Worm (Caenorhabditis elegans) whole organism, L4 larva: ENCODE results near the gene F13E6.2.
A peak's percentile ranks its signal among the peaks of the same experiment; 100 is the strongest.

Experiments
- Y48G9A.11 ChIP-seq: fragments of 200-800 bp; sonication (Bioruptor generic); IDR thresholded peaks from 2 replicates; pipeline ENCODE4 v1.3.6; 2022; ENCODE audit warnings: missing genetic modification reagents, missing genetic modification characterization, missing compliant biosample characterization
- aha-1 ChIP-seq: fragments of 150-350 bp; peaks from one replicate; lab custom pipeline; 2014; ENCODE audit warnings: missing biosample characterization, missing genetic modification characterization
- aly-2 ChIP-seq: sonication (generic microtip); optimal IDR thresholded peaks from 2 replicates; lab custom pipeline; 2018; ENCODE audit warnings: missing biosample characterization, missing genetic modification characterization
- ama-1 ChIP-seq: fragments of 150-350 bp; optimal IDR thresholded peaks from 2 replicates; lab custom pipeline; 2014; ENCODE audit warnings: inconsistent platforms, mixed read lengths
- arid-1 ChIP-seq: fragments of 200-800 bp; sonication (Bioruptor generic); conservative IDR thresholded peaks from 2 replicates; pipeline ENCODE4 v1.3.6; 2022; ENCODE audit warnings: missing genetic modification reagents, missing genetic modification characterization, missing compliant biosample characterization
- attf-4 ChIP-seq: sonication (generic microtip); optimal IDR thresholded peaks from 3 replicates; lab custom pipeline; 2017; ENCODE audit warnings: missing biosample characterization, missing genetic modification characterization
- ceh-20 ChIP-seq: fragments of 200-800 bp; sonication (Bioruptor generic); IDR thresholded peaks from 2 replicates; pipeline ENCODE4 v1.3.6; 2022; ENCODE audit warnings: missing genetic modification reagents, missing genetic modification characterization, missing compliant biosample characterization
- ceh-28 ChIP-seq: fragments of 150-350 bp; optimal IDR thresholded peaks from 2 replicates; lab custom pipeline; 2014; ENCODE audit warnings: missing biosample characterization, missing genetic modification reagents, missing genetic modification characterization
- ceh-62 ChIP-seq: sonication (generic microtip); optimal IDR thresholded peaks from 2 replicates; lab custom pipeline; 2017; ENCODE audit warnings: missing biosample characterization, missing genetic modification characterization
- ces-1 ChIP-seq: fragments of 150-350 bp; sonication (generic microtip); optimal IDR thresholded peaks from 4 replicates; lab custom pipeline; 2014; ENCODE audit warnings: missing biosample characterization, missing genetic modification reagents, missing genetic modification characterization
- cey-2 ChIP-seq: sonication (generic microtip); optimal IDR thresholded peaks from 3 replicates; lab custom pipeline; 2017; ENCODE audit warnings: missing genetic modification characterization, mild to moderate bottlenecking, missing compliant biosample characterization, antibody characterized with exemption, borderline replicate concordance; ENCODE audit not compliant: insufficient read depth
- ctbp-1 ChIP-seq: fragments of 200-800 bp; sonication (Bioruptor generic); IDR thresholded peaks from 2 replicates; pipeline ENCODE4 v1.3.6; 2022; ENCODE audit warnings: missing genetic modification reagents, missing genetic modification characterization, missing compliant biosample characterization
- daf-12 ChIP-seq: fragments of 150-350 bp; optimal IDR thresholded peaks from 2 replicates; lab custom pipeline; 2014; ENCODE audit warnings: missing biosample characterization, missing genetic modification reagents, missing genetic modification characterization
- dmd-6 ChIP-seq: fragments of 200-800 bp; sonication (Bioruptor generic); IDR thresholded peaks from 2 replicates; pipeline ENCODE4 v1.3.6; 2022; ENCODE audit warnings: missing genetic modification reagents, missing genetic modification characterization, missing compliant biosample characterization
- dpl-1 ChIP-seq: fragments of 150-350 bp; optimal IDR thresholded peaks from 2 replicates; lab custom pipeline; 2014; ENCODE audit warnings: missing biosample characterization, missing genetic modification reagents, missing genetic modification characterization
- duxl-1 ChIP-seq: sonication (generic microtip); optimal IDR thresholded peaks from 2 replicates; lab custom pipeline; 2016; ENCODE audit warnings: mild to moderate bottlenecking, missing genetic modification characterization, moderate library complexity, missing compliant biosample characterization; ENCODE audit not compliant: poor library complexity
- dve-1 ChIP-seq: sonication (generic microtip); optimal IDR thresholded peaks from 2 replicates; lab custom pipeline; 2017; ENCODE audit warnings: antibody characterized with exemption, mild to moderate bottlenecking, missing genetic modification characterization, missing compliant biosample characterization; ENCODE audit not compliant: insufficient read depth
- egl-27 ChIP-seq: sonication (generic microtip); optimal IDR thresholded peaks from 3 replicates; lab custom pipeline; 2017; ENCODE audit warnings: missing biosample characterization, missing genetic modification reagents, missing genetic modification characterization
- egl-43 ChIP-seq: fragments of 200-800 bp; sonication (Bioruptor generic); IDR thresholded peaks from 2 replicates; pipeline ENCODE4 v1.3.6; 2022; ENCODE audit warnings: missing genetic modification reagents, missing genetic modification characterization, missing compliant biosample characterization
- gei-8 ChIP-seq: fragments of 200-800 bp; sonication (Bioruptor generic); optimal IDR thresholded peaks from 2 replicates; lab custom pipeline; 2018; ENCODE audit warnings: mild to moderate bottlenecking, missing genetic modification characterization, missing compliant biosample characterization
- hif-1 ChIP-seq, 2 experiments: sonication (generic microtip); optimal IDR thresholded peaks; 2 replicates each; lab custom pipeline; 2016 to 2017; ENCODE audit warnings: missing compliant biosample characterization in 2 of 2, missing genetic modification characterization in 2 of 2, missing genetic modification reagents in 2 of 2, missing genotype in 2 of 2, mild to moderate bottlenecking in 1 of 2
- hlh-11 ChIP-seq: fragments of 200-800 bp; sonication (Bioruptor generic); optimal IDR thresholded peaks from 2 replicates; lab custom pipeline; 2018; ENCODE audit warnings: mild to moderate bottlenecking, missing genetic modification characterization, missing compliant biosample characterization
- hmg-1.1 ChIP-seq: fragments of 200-800 bp; sonication (Bioruptor generic); IDR thresholded peaks from 2 replicates; pipeline ENCODE4 v1.3.6; 2022; ENCODE audit warnings: missing genetic modification reagents, missing genetic modification characterization, missing compliant biosample characterization
- jun-1 ChIP-seq: fragments of 150-350 bp; optimal IDR thresholded peaks from 2 replicates; lab custom pipeline; 2014; ENCODE audit warnings: missing biosample characterization, missing genetic modification reagents, missing genetic modification characterization
- lin-1 ChIP-seq: fragments of 200-800 bp; sonication (Bioruptor generic); IDR thresholded peaks from 2 replicates; pipeline ENCODE4 v1.3.6; 2022; ENCODE audit warnings: missing genetic modification reagents, missing genetic modification characterization, missing compliant biosample characterization
- lin-13 ChIP-seq: fragments of 150-350 bp; optimal IDR thresholded peaks from 2 replicates; lab custom pipeline; 2014; ENCODE audit warnings: missing biosample characterization, missing genetic modification reagents, missing genetic modification characterization
- madf-9 ChIP-seq: fragments of 200-800 bp; sonication (Bioruptor generic); conservative IDR thresholded peaks from 2 replicates; pipeline ENCODE4 v1.3.6; 2022; ENCODE audit warnings: missing genetic modification reagents, missing genetic modification characterization, missing compliant biosample characterization
- mdt-29 ChIP-seq: fragments of 200-800 bp; sonication (Bioruptor generic); IDR thresholded peaks from 2 replicates; pipeline ENCODE4 v1.3.6; 2022; ENCODE audit warnings: missing genetic modification reagents, missing genetic modification characterization, missing compliant biosample characterization
- mes-2 ChIP-seq: sonication (generic microtip); optimal IDR thresholded peaks from 2 replicates; lab custom pipeline; 2016; ENCODE audit warnings: missing genotype, mild to moderate bottlenecking, missing genetic modification characterization, missing compliant biosample characterization; ENCODE audit not compliant: poor library complexity, severe bottlenecking
- nhr-102 ChIP-seq: sonication (generic microtip); optimal IDR thresholded peaks from 2 replicates; lab custom pipeline; 2016; ENCODE audit warnings: mild to moderate bottlenecking, missing genetic modification characterization, moderate library complexity, missing compliant biosample characterization
- nhr-111 ChIP-seq: fragments of 200-800 bp; sonication (Bioruptor generic); optimal IDR thresholded peaks from 2 replicates; lab custom pipeline; 2018; ENCODE audit warnings: mild to moderate bottlenecking, missing genetic modification characterization, missing compliant biosample characterization
- nhr-25 ChIP-seq: sonication (generic microtip); optimal IDR thresholded peaks from 2 replicates; lab custom pipeline; 2017; ENCODE audit warnings: missing genetic modification characterization, mild to moderate bottlenecking, missing compliant biosample characterization, antibody characterized with exemption, moderate library complexity, borderline replicate concordance; ENCODE audit not compliant: insufficient read depth
- nhr-28 ChIP-seq: fragments of 150-350 bp; optimal IDR thresholded peaks from 2 replicates; lab custom pipeline; 2014; ENCODE audit warnings: missing biosample characterization, missing genetic modification characterization
- nhr-41 ChIP-seq: fragments of 200-800 bp; sonication (Bioruptor generic); IDR thresholded peaks from 2 replicates; pipeline ENCODE4 v1.3.6; 2022; ENCODE audit warnings: missing genetic modification reagents, missing genetic modification characterization, missing compliant biosample characterization
- nhr-6 ChIP-seq: fragments of 150-350 bp; optimal IDR thresholded peaks from 2 replicates; lab custom pipeline; 2014; ENCODE audit warnings: missing biosample characterization, missing genetic modification characterization
- nhr-77 ChIP-seq: fragments of 150-350 bp; optimal IDR thresholded peaks from 2 replicates; lab custom pipeline; 2014; ENCODE audit warnings: missing biosample characterization, missing genetic modification characterization
- pha-4 ChIP-seq, 2 experiments: fragments of 150-350 bp in 1 of 2; fragments of 200-800 bp in 1 of 2; sonication (Bioruptor generic) in 1 of 2; IDR thresholded peaks in 1 of 2; optimal IDR thresholded peaks in 1 of 2; 2 replicates each; pipeline versions ENCODE4 v1.3.6 to Lab custom; 2014 to 2022; ENCODE audit warnings: missing genetic modification characterization in 2 of 2, missing genetic modification reagents in 2 of 2, missing biosample characterization in 1 of 2, missing compliant biosample characterization in 1 of 2
- rbr-2 ChIP-seq: sonication (generic microtip); optimal IDR thresholded peaks from 2 replicates; lab custom pipeline; 2016; ENCODE audit warnings: missing genotype, missing genetic modification characterization, missing compliant biosample characterization
- sdz-12 ChIP-seq: fragments of 200-800 bp; sonication (Bioruptor generic); optimal IDR thresholded peaks from 2 replicates; lab custom pipeline; 2018; ENCODE audit warnings: mild to moderate bottlenecking, missing genetic modification characterization, missing compliant biosample characterization
- set-16 ChIP-seq: fragments of 200-800 bp; sonication (Bioruptor generic); IDR thresholded peaks from 2 replicates; pipeline ENCODE4 v1.3.6; 2022; ENCODE audit warnings: missing genetic modification reagents, missing genetic modification characterization, missing compliant biosample characterization
- spr-1 ChIP-seq: sonication (generic microtip); optimal IDR thresholded peaks from 2 replicates; lab custom pipeline; 2016; ENCODE audit warnings: mild to moderate bottlenecking, missing genetic modification characterization, missing compliant biosample characterization
- spr-3 ChIP-seq: fragments of 200-800 bp; sonication (Bioruptor generic); optimal IDR thresholded peaks from 2 replicates; lab custom pipeline; 2018; ENCODE audit warnings: mild to moderate bottlenecking, missing genetic modification characterization, missing compliant biosample characterization
- tag-97 ChIP-seq: fragments of 200-800 bp; sonication (Bioruptor generic); IDR thresholded peaks from 2 replicates; pipeline ENCODE4 v1.3.6; 2022; ENCODE audit warnings: missing genetic modification characterization, missing compliant biosample characterization
- unc-62 ChIP-seq, 3 experiments: fragments of 150-350 bp in 1 of 3; sonication (generic microtip); optimal IDR thresholded peaks in 2 of 3; peaks in 1 of 3; 1 replicate in 1 of 3; 2 replicates in 2 of 3; lab custom pipeline; 2014 to 2017; ENCODE audit warnings: missing biosample characterization in 3 of 3, missing genetic modification characterization in 3 of 3, missing genetic modification reagents in 3 of 3, missing genotype in 1 of 3
- vab-7 ChIP-seq: fragments of 200-800 bp; sonication (Bioruptor generic); IDR thresholded peaks from 2 replicates; pipeline ENCODE4 v1.3.6; 2022; ENCODE audit warnings: missing genetic modification reagents, missing genetic modification characterization, missing compliant biosample characterization
- zag-1 ChIP-seq: fragments of 150-350 bp; optimal IDR thresholded peaks from 2 replicates; lab custom pipeline; 2014; ENCODE audit warnings: missing biosample characterization, missing genetic modification characterization
- zfp-3 ChIP-seq: fragments of 200-800 bp; sonication (Bioruptor generic); conservative IDR thresholded peaks from 2 replicates; pipeline ENCODE4 v1.3.6; 2022; ENCODE audit warnings: missing genetic modification reagents, missing genetic modification characterization, missing compliant biosample characterization
- zip-2 ChIP-seq: fragments of 150-350 bp; optimal IDR thresholded peaks from 2 replicates; lab custom pipeline; 2014; ENCODE audit warnings: missing biosample characterization, missing genetic modification characterization

Gene F13E6.2

DNA sequence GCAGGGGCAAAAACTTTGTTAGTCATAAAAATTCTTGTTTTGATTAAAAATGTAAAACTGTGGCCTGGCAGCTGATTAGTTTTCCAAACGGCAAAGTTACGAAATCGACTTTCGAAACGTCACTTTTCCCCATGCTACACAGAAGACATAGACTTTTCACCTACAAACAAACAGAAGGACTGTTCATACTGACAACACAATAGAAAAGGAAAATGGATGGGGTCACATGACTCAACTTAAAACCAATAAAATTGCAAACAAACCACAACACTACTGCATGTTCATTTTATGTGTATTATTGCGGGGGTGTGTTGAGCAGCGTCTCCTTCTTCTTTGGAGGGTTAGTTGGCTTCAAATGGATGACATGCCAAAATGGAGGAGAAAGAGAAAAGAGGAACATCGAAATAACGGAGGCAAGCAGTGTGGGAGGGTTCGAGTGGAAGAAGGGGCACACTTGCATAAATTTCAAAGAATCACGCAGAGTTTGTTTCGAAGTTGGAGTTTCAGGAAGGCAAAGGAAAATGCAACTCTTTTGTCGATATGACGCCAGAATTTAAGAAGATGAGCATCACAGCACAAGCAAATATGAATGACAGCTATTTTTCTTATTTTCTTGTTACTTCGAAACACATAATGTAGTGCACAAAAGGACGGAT lies 4.1 kb upstream of the F13E6.2 start:
- TF ChIP-seq hmg-1.1 (GFP tag; lab: Robert Waterston, UW) = 0 out of 2 replicates have a peak, but pooled peaks have one; percentile 48
- peak; percentile 22 for TF ChIP-seq dpl-1 (GFP tag; lab: Kevin White, UChicago)
- TF ChIP-seq ceh-62 = no peak
- TF ChIP-seq lin-13 (GFP tag; lab: Kevin White, UChicago) = no peak
- peak; percentile 53 for TF ChIP-seq ama-1 (lab: Kevin White, UChicago)
- TF ChIP-seq spr-1 (tag; lab: Kevin White, UChicago) = no peak
- no peak for TF ChIP-seq Y48G9A.11 (GFP tag; lab: Robert Waterston, UW)
- TF ChIP-seq dve-1 = peak; percentile 62
- no peak for TF ChIP-seq sdz-12 (GFP tag; lab: Kevin White, UChicago)
- TF ChIP-seq pha-4 (GFP tag; IDR thresholded peaks at IDR 0.05; lab: Robert Waterston, UW) = no peak
- peak; percentile 84 for TF ChIP-seq pha-4 (tag; optimal IDR thresholded peaks at IDR 0.05; lab: Kevin White, UChicago)
- no peak for TF ChIP-seq spr-3 (GFP tag; lab: Kevin White, UChicago)
- no peak for TF ChIP-seq ces-1
- TF ChIP-seq madf-9 (GFP tag; lab: Robert Waterston, UW) = no peak
- no peak for TF ChIP-seq zag-1
- TF ChIP-seq nhr-6 = peak; percentile 72
- no peak for TF ChIP-seq vab-7
- TF ChIP-seq jun-1 (tag; lab: Kevin White, UChicago) = no peak
- TF ChIP-seq tag-97 (GFP tag; lab: Robert Waterston, UW) = no peak
- peak in 1 of 2 experiments; percentile 99 for TF ChIP-seq unc-62 (GFP tag; optimal IDR thresholded peaks at IDR 0.05 in 1 of 2; lab: Kevin White, UChicago)
- no peak for TF ChIP-seq unc-62 (tag; optimal IDR thresholded peaks at IDR 0.05; lab: Kevin White, UChicago)
- TF ChIP-seq zfp-3 (GFP tag; lab: Robert Waterston, UW) = no peak
- peak; percentile 34 for TF ChIP-seq aha-1
- peak; percentile 34 for TF ChIP-seq rbr-2
- no peak for TF ChIP-seq duxl-1 (tag; lab: Kevin White, UChicago)
- no peak for TF ChIP-seq gei-8 (GFP tag; lab: Kevin White, UChicago)
- TF ChIP-seq egl-43 (GFP tag; lab: Robert Waterston, UW) = no peak
- TF ChIP-seq mdt-29 (GFP tag; lab: Robert Waterston, UW) = no peak
- TF ChIP-seq arid-1 (GFP tag; lab: Robert Waterston, UW) = no peak
- no peak for TF ChIP-seq ceh-28
- no peak for TF ChIP-seq nhr-111 (GFP tag; lab: Kevin White, UChicago)
- peak; percentile 68 for TF ChIP-seq nhr-28
- TF ChIP-seq cey-2 (tag; lab: Kevin White, UChicago) = no peak
- no peak for TF ChIP-seq egl-27
- TF ChIP-seq set-16 (GFP tag; lab: Robert Waterston, UW) = no peak
- no peak for TF ChIP-seq ceh-20 (GFP tag; lab: Robert Waterston, UW)
- TF ChIP-seq nhr-77 = peak; percentile 19
- no peak for TF ChIP-seq nhr-102 (tag; lab: Kevin White, UChicago)
- TF ChIP-seq mes-2 (tag; lab: Kevin White, UChicago) = peak; percentile 18
- TF ChIP-seq lin-1 (GFP tag; lab: Robert Waterston, UW) = no peak
- TF ChIP-seq ctbp-1 (GFP tag; lab: Robert Waterston, UW) = no peak
- no peak for TF ChIP-seq aly-2 (tag; lab: Kevin White, UChicago)
- no peak for TF ChIP-seq nhr-41 (GFP tag; lab: Robert Waterston, UW)
- TF ChIP-seq dmd-6 (GFP tag; lab: Robert Waterston, UW) = 0 out of 2 replicates have a peak, but pooled peaks have one; percentile 14
- peak in 1 of 2 experiments; percentile 34 for TF ChIP-seq hif-1 (tag; optimal IDR thresholded peaks at IDR 0.05; lab: Kevin White, UChicago)
- TF ChIP-seq hlh-11 (tag; lab: Kevin White, UChicago) = peak; percentile 66
- no peak for TF ChIP-seq zip-2 (tag; lab: Kevin White, UChicago)
- no peak for TF ChIP-seq daf-12 (tag; lab: Kevin White, UChicago)
- TF ChIP-seq nhr-25 = no peak
- TF ChIP-seq attf-4 (tag; lab: Kevin White, UChicago) = no peak
